Fruit fly (Drosophila melanogaster): ENCODE data around the gene Hipk.

The Hipk gene

DNA sequence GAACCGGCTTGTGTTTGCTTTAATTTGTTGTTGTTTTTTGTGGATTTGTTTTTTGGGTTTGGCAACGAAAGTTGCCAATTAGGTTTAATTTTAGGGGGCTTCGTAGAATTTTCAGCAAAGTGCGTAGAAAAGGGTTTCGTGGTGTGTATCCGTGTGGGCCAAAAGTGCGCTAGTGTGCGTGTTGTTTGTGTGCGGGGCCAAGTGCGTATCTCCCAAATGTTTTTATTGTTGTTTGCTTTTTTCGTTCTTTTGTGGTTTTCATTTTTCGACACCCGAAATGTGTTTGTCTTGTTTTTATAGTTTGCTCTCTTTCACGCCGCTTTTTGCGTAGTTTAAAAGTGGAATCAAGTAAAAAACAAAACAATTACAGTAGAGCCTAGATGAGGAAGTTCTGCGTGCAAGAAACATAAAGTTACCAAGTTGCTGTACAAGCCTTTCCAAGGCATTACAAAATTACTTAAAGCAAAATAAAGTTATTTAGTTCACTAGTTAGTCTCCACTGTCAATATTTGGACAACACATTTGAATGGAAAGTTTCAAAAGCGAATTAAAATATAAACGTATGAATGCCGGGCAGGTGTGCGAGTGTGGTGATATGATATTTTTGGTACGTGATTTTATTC, 4.1 kb downstream of the Hipk start (continued):
- no peak for TF ChIP-seq CG2875 (GFP tag; optimal IDR thresholded peaks at IDR 0.05)
- TF ChIP-seq CG15073 (GFP tag; optimal IDR thresholded peaks at IDR 0.05): no peak
- TF ChIP-seq pnt (GFP tag; optimal IDR thresholded peaks at IDR 0.05): peak; percentile 47
- peak; percentile 37 for TF ChIP-seq dmrt99B (tag; optimal IDR thresholded peaks at IDR 0.05)
- TF ChIP-seq HHEX (GFP tag; optimal IDR thresholded peaks at IDR 0.05): peak; percentile 46
- peak; percentile 66 for TF ChIP-seq CG7928 (GFP tag; optimal IDR thresholded peaks at IDR 0.05)
- TF ChIP-seq lmd (GFP tag; IDR thresholded peaks at IDR 0.05): peak; percentile 90
- TF ChIP-seq CG15514 (GFP tag; optimal IDR thresholded peaks at IDR 0.05): peak; percentile 80
- TF ChIP-seq Hr51 (GFP tag; optimal IDR thresholded peaks at IDR 0.05): peak; percentile 57 to 81
- no peak for TF ChIP-seq CG8478 (optimal IDR thresholded peaks at IDR 0.05)
- TF ChIP-seq CG10147 (GFP tag; optimal IDR thresholded peaks at IDR 0.05): peak; percentile 66
- TF ChIP-seq croc (GFP tag; conservative IDR thresholded peaks at IDR 0.05): no peak
- TF ChIP-seq corto (GFP tag; optimal IDR thresholded peaks at IDR 0.05): no peak
- peak; percentile 67 for TF ChIP-seq CG33213 (GFP tag; optimal IDR thresholded peaks at IDR 0.05)
- peak; percentile 65 for TF ChIP-seq Abd-B (GFP tag; optimal IDR thresholded peaks at IDR 0.05)
- peak; percentile 65 for TF ChIP-seq Usf (GFP tag; optimal IDR thresholded peaks at IDR 0.05)
- no peak for TF ChIP-seq CG17186 (GFP tag; optimal IDR thresholded peaks at IDR 0.05)
- no peak for TF ChIP-seq CG14710 (tag; optimal IDR thresholded peaks at IDR 0.05)
- TF ChIP-seq seq (GFP tag; IDR thresholded peaks at IDR 0.05): peak; percentile 71
- TF ChIP-seq CG17568 (GFP tag; optimal IDR thresholded peaks at IDR 0.05): peak; percentile 47
- TF ChIP-seq CG9215 (GFP tag; IDR thresholded peaks at IDR 0.05): peak; percentile 92
- peak; percentile 14 for TF ChIP-seq psq (GFP tag; optimal IDR thresholded peaks at IDR 0.05)
- peak; percentile 76 for TF ChIP-seq Rx (GFP tag; IDR thresholded peaks at IDR 0.05)
- TF ChIP-seq CG14441 (GFP tag; IDR thresholded peaks at IDR 0.05): peak; percentile 88
- TF ChIP-seq maf-S (GFP tag; optimal IDR thresholded peaks at IDR 0.05): peak; percentile 80
- TF ChIP-seq YL-1 (GFP tag; optimal IDR thresholded peaks at IDR 0.05): no peak
- TF ChIP-seq Lhr (GFP tag; optimal IDR thresholded peaks at IDR 0.05): no peak
- peak; percentile 87 for TF ChIP-seq row (GFP tag; IDR thresholded peaks at IDR 0.05)
- TF ChIP-seq crc (GFP tag; optimal IDR thresholded peaks at IDR 0.05): peak; percentile 84
- TF ChIP-seq CG15696 (tag; optimal IDR thresholded peaks at IDR 0.05): peak; percentile 29
- TF ChIP-seq CG1832 (GFP tag; optimal IDR thresholded peaks at IDR 0.05): no peak
- no peak for TF ChIP-seq CG6272 (GFP tag; IDR thresholded peaks at IDR 0.05)
- TF ChIP-seq CG6175 (GFP tag; IDR thresholded peaks at IDR 0.05): peak; percentile 87; the same call in 2 of the 3 replicates
- TF ChIP-seq CG9817 (tag; optimal IDR thresholded peaks at IDR 0.05): peak; percentile 90
- no peak for TF ChIP-seq hth (optimal IDR thresholded peaks at IDR 0.05)
- peak; percentile 43 for TF ChIP-seq CG4328 (GFP tag; optimal IDR thresholded peaks at IDR 0.05)
- no peak for TF ChIP-seq CG17912 (GFP tag; optimal IDR thresholded peaks at IDR 0.05)
- TF ChIP-seq CG3726 (GFP tag; IDR thresholded peaks at IDR 0.05): no peak
- TF ChIP-seq CG42726 (GFP tag; IDR thresholded peaks at IDR 0.05; ENCODE audit: partially characterized antibody): no peak
- no peak for TF ChIP-seq vnd (GFP tag; IDR thresholded peaks at IDR 0.05; ENCODE audit: partially characterized antibody)
- TF ChIP-seq cas (GFP tag; IDR thresholded peaks at IDR 0.05): peak; percentile 89
- TF ChIP-seq Lim3 (GFP tag; IDR thresholded peaks at IDR 0.05): no peak
- peak in 1 of 2 experiments; percentile 28 for TF ChIP-seq bsh (GFP tag; optimal IDR thresholded peaks at IDR 0.05)
- TF ChIP-seq CG14014 (GFP tag; IDR thresholded peaks at IDR 0.05): peak; percentile 86
- peak; percentile 95 for TF ChIP-seq schlank (tag; optimal IDR thresholded peaks at IDR 0.05)
- TF ChIP-seq NfI (GFP tag; optimal IDR thresholded peaks at IDR 0.05): peak; percentile 85
- TF ChIP-seq CG10366 (GFP tag; IDR thresholded peaks at IDR 0.05): peak; percentile 79
- TF ChIP-seq Antp (GFP tag; optimal IDR thresholded peaks at IDR 0.05): peak; percentile 82
- peak; percentile 64; the same call in 1 of the 2 replicates for TF ChIP-seq CG43689 (GFP tag; IDR thresholded peaks at IDR 0.05)
- TF ChIP-seq HLH54F (GFP tag; optimal IDR thresholded peaks at IDR 0.05): peak; percentile 92

Data from whole organism, embryonic.